Fruit fly (Drosophila melanogaster): ENCODE measurements around the gene SWIP.

Gene SWIP

DNA sequence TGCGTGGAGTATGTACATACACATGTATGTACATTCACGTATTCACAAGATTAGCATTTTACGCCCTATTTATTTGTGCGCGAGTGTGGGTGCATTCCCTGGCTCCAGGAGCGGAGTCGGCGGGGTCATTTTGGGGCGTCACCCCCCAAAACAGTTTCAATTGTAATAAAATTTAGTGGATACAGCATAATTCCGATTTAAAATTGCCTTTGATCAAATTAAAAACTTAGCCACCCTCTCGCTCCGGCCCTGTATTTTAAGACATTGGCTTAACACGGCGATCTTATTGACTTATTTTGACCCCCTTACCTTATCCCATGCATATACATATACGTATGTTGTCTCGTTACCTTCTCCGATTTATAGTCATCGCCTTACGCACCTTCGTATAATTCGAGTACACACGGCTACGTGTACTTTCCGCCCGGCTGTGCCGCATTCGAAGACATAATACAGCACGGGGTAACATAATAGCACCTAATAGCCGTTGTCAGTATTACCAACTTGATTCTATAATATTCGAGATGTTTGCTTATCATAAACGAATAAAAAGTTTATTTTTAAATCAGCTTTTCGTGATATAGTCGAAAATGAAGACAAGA, 34.1 kb upstream of the SWIP start (continued):
- peak; percentile 40 for TF ChIP-seq Ets97D (GFP tag; optimal IDR thresholded peaks at IDR 0.05)
- TF ChIP-seq CG11398 (GFP tag; optimal IDR thresholded peaks at IDR 0.05) = peak; percentile 41
- TF ChIP-seq cas (GFP tag; IDR thresholded peaks at IDR 0.05) = peak; percentile 42; the same call in 1 of the 2 replicates
- no peak for TF ChIP-seq GATAe (GFP tag; conservative IDR thresholded peaks at IDR 0.05)
- no peak; the same call in 1 of the 2 replicates for TF ChIP-seq Doc2 (GFP tag; IDR thresholded peaks at IDR 0.05)
- TF ChIP-seq maf-S (GFP tag; optimal IDR thresholded peaks at IDR 0.05) = peak; percentile 55
- TF ChIP-seq slp2 (GFP tag; optimal IDR thresholded peaks at IDR 0.05) = peak; percentile 87
- TF ChIP-seq CG15269 (tag; optimal IDR thresholded peaks at IDR 0.05) = peak; percentile 80
- TF ChIP-seq Elba2 (GFP tag; optimal IDR thresholded peaks at IDR 0.05) = no peak
- peak; percentile 74 to 94 for TF ChIP-seq Pdp1 (GFP tag; optimal IDR thresholded peaks at IDR 0.05)
- TF ChIP-seq CG13296 (GFP tag; optimal IDR thresholded peaks at IDR 0.05) = peak; percentile 61
- peak; percentile 90 for TF ChIP-seq HLH3B (GFP tag; IDR thresholded peaks at IDR 0.05)
- TF ChIP-seq Taf1 (GFP tag; IDR thresholded peaks at IDR 0.05) = peak; percentile 90
- peak; percentile 77 for TF ChIP-seq gt (GFP tag; IDR thresholded peaks at IDR 0.05)
- TF ChIP-seq ERR (GFP tag; optimal IDR thresholded peaks at IDR 0.05) = peak; percentile 86
- peak; percentile 88 for TF ChIP-seq CG1024 (GFP tag; IDR thresholded peaks at IDR 0.05)
- peak; percentile 89 for TF ChIP-seq CG32772 (GFP tag; IDR thresholded peaks at IDR 0.05)
- peak; percentile 80 for TF ChIP-seq NFAT (GFP tag; IDR thresholded peaks at IDR 0.05)
- peak; percentile 53 for TF ChIP-seq CG17802 (tag; optimal IDR thresholded peaks at IDR 0.05)
- peak; percentile 89 for TF ChIP-seq CG11504 (tag; optimal IDR thresholded peaks at IDR 0.05)
- peak; percentile 85 for TF ChIP-seq CG11085 (GFP tag; IDR thresholded peaks at IDR 0.05)
- no peak for TF ChIP-seq sima (GFP tag; optimal IDR thresholded peaks at IDR 0.05)
- TF ChIP-seq ATbp (GFP tag; optimal IDR thresholded peaks at IDR 0.05) = peak; percentile 81
- peak; percentile 70 for TF ChIP-seq Sox100B (GFP tag; optimal IDR thresholded peaks at IDR 0.05)
- TF ChIP-seq Hr51 (GFP tag; optimal IDR thresholded peaks at IDR 0.05) = peak; percentile 14 to 68
- peak; percentile 80 for TF ChIP-seq org-1 (GFP tag; optimal IDR thresholded peaks at IDR 0.05)
- peak; percentile 83 for TF ChIP-seq CG11247 (GFP tag; IDR thresholded peaks at IDR 0.05)
- peak; percentile 89 for TF ChIP-seq ind (GFP tag; optimal IDR thresholded peaks at IDR 0.05)
- peak; percentile 60 for TF ChIP-seq CG31224 (GFP tag; IDR thresholded peaks at IDR 0.05)
- TF ChIP-seq HLHmδ (GFP tag; optimal IDR thresholded peaks at IDR 0.05) = no peak
- TF ChIP-seq Dp (GFP tag; optimal IDR thresholded peaks at IDR 0.05) = no peak
- peak; percentile 71 for TF ChIP-seq CG7786 (GFP tag; optimal IDR thresholded peaks at IDR 0.05)
- TF ChIP-seq HLH54F (GFP tag; optimal IDR thresholded peaks at IDR 0.05) = peak; percentile 69
- TF ChIP-seq gsb-n (tag; optimal IDR thresholded peaks at IDR 0.05) = peak; percentile 37
- peak; percentile 94 for TF ChIP-seq lmd (GFP tag; IDR thresholded peaks at IDR 0.05)
- TF ChIP-seq CG10979 (tag; optimal IDR thresholded peaks at IDR 0.05) = peak; percentile 72
- TF ChIP-seq CG10959 (GFP tag; IDR thresholded peaks at IDR 0.05) = peak; percentile 82
- TF ChIP-seq B-H2 (GFP tag; optimal IDR thresholded peaks at IDR 0.05) = peak; percentile 19
- TF ChIP-seq Hmx (GFP tag; optimal IDR thresholded peaks at IDR 0.05) = peak; percentile 74
- peak; percentile 48 for TF ChIP-seq CTCF (GFP tag; optimal IDR thresholded peaks at IDR 0.05)
- no peak for TF ChIP-seq Sin3A (optimal IDR thresholded peaks at IDR 0.05)
- peak; percentile 85 for TF ChIP-seq ssp (GFP tag; IDR thresholded peaks at IDR 0.05)
- TF ChIP-seq CG4730 (GFP tag; IDR thresholded peaks at IDR 0.05) = peak; percentile 86
- peak; percentile 85 for TF ChIP-seq CG9932 (GFP tag; IDR thresholded peaks at IDR 0.05)
- peak; percentile 4 for TF ChIP-seq ftz-f1 (GFP tag; optimal IDR thresholded peaks at IDR 0.05)
- peak; percentile 30 for TF ChIP-seq slou (GFP tag; optimal IDR thresholded peaks at IDR 0.05)
- TF ChIP-seq CG17361 (GFP tag; IDR thresholded peaks at IDR 0.05) = peak; percentile 57
- no peak for TF ChIP-seq unc-4 (GFP tag; IDR thresholded peaks at IDR 0.05; ENCODE audit: partially characterized antibody)
- peak; percentile 29; the same call in 1 of the 2 replicates for TF ChIP-seq Oaz (GFP tag; IDR thresholded peaks at IDR 0.05)
- no peak for TF ChIP-seq CG7963 (GFP tag; IDR thresholded peaks at IDR 0.05; ENCODE audit: partially characterized antibody)
- peak; percentile 86; the same call in 1 of the 3 replicates for TF ChIP-seq CG3726 (GFP tag; IDR thresholded peaks at IDR 0.05)
- TF ChIP-seq CG14667 (GFP tag; IDR thresholded peaks at IDR 0.05) = peak; percentile 90
